Worm (Caenorhabditis elegans) whole organism, young adult: ENCODE data around the gene T28A11.4.

ENCODE experiments used
- B0019.2 ChIP-seq: fragments of 200-800 bp; sonication (Bioruptor generic); conservative IDR thresholded peaks from 2 replicates; pipeline ENCODE4 v1.3.6; 2022; ENCODE audit warnings: missing genetic modification reagents, missing genetic modification characterization, missing compliant biosample characterization
- B0261.1 ChIP-seq: sonication (generic microtip); optimal IDR thresholded peaks from 2 replicates; lab custom pipeline; 2016; ENCODE audit warnings: mild to moderate bottlenecking, missing genetic modification characterization, moderate library complexity, missing compliant biosample characterization
- C06A6.2 ChIP-seq: fragments of 200-800 bp; sonication (Bioruptor generic); conservative IDR thresholded peaks from 2 replicates; pipeline ENCODE4 v1.3.6; 2022; ENCODE audit warnings: missing genetic modification characterization, missing compliant biosample characterization
- C17E4.6 ChIP-seq: fragments of 200-800 bp; sonication (Bioruptor generic); IDR thresholded peaks from 2 replicates; pipeline ENCODE4 v1.3.6; 2022; ENCODE audit warnings: missing genetic modification reagents, missing genetic modification characterization, missing compliant biosample characterization
- F23B12.7 ChIP-seq: sonication (generic microtip); optimal IDR thresholded peaks from 2 replicates; lab custom pipeline; 2017; ENCODE audit warnings: missing genetic modification characterization, mild to moderate bottlenecking, missing compliant biosample characterization, antibody characterized with exemption, moderate library complexity; ENCODE audit not compliant: insufficient read depth
- F57C9.4 ChIP-seq: sonication (generic microtip); optimal IDR thresholded peaks from 2 replicates; lab custom pipeline; 2017; ENCODE audit warnings: mild to moderate bottlenecking, missing genetic modification characterization, missing compliant biosample characterization
- K11D2.4 ChIP-seq: fragments of 200-800 bp; sonication (Bioruptor generic); IDR thresholded peaks from 2 replicates; pipeline ENCODE4 v1.3.6; 2022; ENCODE audit warnings: missing genetic modification reagents, missing genetic modification characterization, missing compliant biosample characterization
- K12H6.12 ChIP-seq: fragments of 200-800 bp; sonication (Bioruptor generic); optimal IDR thresholded peaks from 2 replicates; lab custom pipeline; 2018; ENCODE audit warnings: mild to moderate bottlenecking, missing genetic modification characterization, missing compliant biosample characterization
- Y53G8AR.9 ChIP-seq: fragments of 200-800 bp; sonication (Bioruptor generic); conservative IDR thresholded peaks from 2 replicates; pipeline ENCODE4 v1.3.6; 2022; ENCODE audit warnings: missing genetic modification reagents, missing genetic modification characterization, missing compliant biosample characterization
- Y67H2A.10 ChIP-seq: fragments of 200-800 bp; sonication (Bioruptor generic); conservative IDR thresholded peaks from 2 replicates; pipeline ENCODE4 v1.3.6; 2022; ENCODE audit warnings: missing genetic modification reagents, missing genetic modification characterization, missing compliant biosample characterization
- Y79H2A.3 ChIP-seq: fragments of 200-800 bp; sonication (Bioruptor generic); conservative IDR thresholded peaks from 2 replicates; pipeline ENCODE4 v1.3.6; 2022; ENCODE audit warnings: missing genetic modification reagents, missing genetic modification characterization, missing compliant biosample characterization
- akir-1 ChIP-seq: fragments of 200-800 bp; sonication (Bioruptor generic); optimal IDR thresholded peaks from 2 replicates; lab custom pipeline; 2018; ENCODE audit warnings: mild to moderate bottlenecking, missing genetic modification characterization, moderate library complexity, missing compliant biosample characterization
- ama-1 ChIP-seq, 3 experiments: fragments of 150-350 bp in 1 of 3; sonication (generic microtip) in 2 of 3; optimal IDR thresholded peaks; 2 replicates each; lab custom pipeline; 2014 to 2018; ENCODE audit warnings: missing biosample characterization in 2 of 3, missing genetic modification characterization in 2 of 3, missing genetic modification reagents in 2 of 3
- atf-7 ChIP-seq: sonication (generic microtip); optimal IDR thresholded peaks from 2 replicates; lab custom pipeline; 2017; ENCODE audit warnings: mild to moderate bottlenecking, missing genetic modification characterization, missing compliant biosample characterization
- attf-3 ChIP-seq: fragments of 200-800 bp; sonication (Bioruptor generic); conservative IDR thresholded peaks from 2 replicates; pipeline ENCODE4 v1.3.6; 2022; ENCODE audit warnings: missing genetic modification reagents, missing genetic modification characterization, missing compliant biosample characterization
- attf-5 ChIP-seq: fragments of 200-800 bp; sonication (Bioruptor generic); optimal IDR thresholded peaks from 2 replicates; lab custom pipeline; 2018; ENCODE audit warnings: mild to moderate bottlenecking, missing genetic modification characterization, missing compliant biosample characterization
- bed-2 ChIP-seq: fragments of 200-800 bp; sonication (Bioruptor generic); IDR thresholded peaks from 2 replicates; pipeline ENCODE4 v1.3.6; 2022; ENCODE audit warnings: missing genetic modification reagents, missing genetic modification characterization, missing compliant biosample characterization
- cebp-1 ChIP-seq, 2 experiments: fragments of 200-800 bp in 1 of 2; sonication (Bioruptor generic) in 1 of 2; sonication (generic microtip) in 1 of 2; IDR thresholded peaks in 1 of 2; optimal IDR thresholded peaks in 1 of 2; 2 replicates each; pipeline versions ENCODE4 v1.3.6 to Lab custom; 2017 to 2022; ENCODE audit warnings: missing compliant biosample characterization in 2 of 2, missing genetic modification characterization in 2 of 2, mild to moderate bottlenecking in 1 of 2, missing genetic modification reagents in 1 of 2, moderate library complexity in 1 of 2
- ceh-79 ChIP-seq: sonication (generic microtip); optimal IDR thresholded peaks from 2 replicates; lab custom pipeline; 2017; ENCODE audit warnings: mild to moderate bottlenecking, missing genetic modification characterization, missing compliant biosample characterization
- dox-1 ChIP-seq: fragments of 200-800 bp; sonication (Bioruptor generic); IDR thresholded peaks from 2 replicates; pipeline ENCODE4 v1.3.6; 2022; ENCODE audit warnings: missing genetic modification reagents, missing genetic modification characterization, missing compliant biosample characterization
- dpl-1 ChIP-seq: fragments of 150-350 bp; optimal IDR thresholded peaks from 2 replicates; lab custom pipeline; 2014; ENCODE audit warnings: missing biosample characterization, missing genetic modification reagents, missing genetic modification characterization
- efl-1 ChIP-seq: fragments of 150-350 bp; optimal IDR thresholded peaks from 2 replicates; lab custom pipeline; 2014; ENCODE audit warnings: missing biosample characterization, missing genetic modification reagents, missing genetic modification characterization
- egl-18 ChIP-seq: fragments of 200-800 bp; sonication (Bioruptor generic); IDR thresholded peaks from 2 replicates; pipeline ENCODE4 v1.3.6; 2022; ENCODE audit warnings: missing genetic modification reagents, missing genetic modification characterization, missing compliant biosample characterization
- egrh-3 ChIP-seq: fragments of 200-800 bp; sonication (Bioruptor generic); IDR thresholded peaks from 2 replicates; pipeline ENCODE4 v1.3.6; 2022; ENCODE audit warnings: missing genetic modification reagents, missing genetic modification characterization, missing compliant biosample characterization
- fkh-3 ChIP-seq: sonication (generic microtip); optimal IDR thresholded peaks from 2 replicates; lab custom pipeline; 2016; ENCODE audit warnings: mild to moderate bottlenecking, missing genetic modification characterization, missing compliant biosample characterization
- hmg-1.2 ChIP-seq: fragments of 200-800 bp; sonication (Bioruptor generic); IDR thresholded peaks from 2 replicates; pipeline ENCODE4 v1.3.6; 2022; ENCODE audit warnings: missing genetic modification reagents, missing genetic modification characterization, missing compliant biosample characterization
- hsf-1 ChIP-seq: fragments of 200-800 bp; sonication (Bioruptor generic); IDR thresholded peaks from 2 replicates; pipeline ENCODE4 v1.3.6; 2022; ENCODE audit warnings: missing genetic modification reagents, missing genetic modification characterization, missing compliant biosample characterization
- let-526 ChIP-seq: fragments of 200-800 bp; sonication (Bioruptor generic); IDR thresholded peaks from 2 replicates; pipeline ENCODE4 v1.3.6; 2022; ENCODE audit warnings: missing genetic modification reagents, missing genetic modification characterization, missing compliant biosample characterization
- lin-35 ChIP-seq, 3 experiments: fragments of 150-350 bp in 2 of 3; sonication (generic microtip) in 1 of 3; optimal IDR thresholded peaks; 2 replicates each; lab custom pipeline; 2014 to 2018; ENCODE audit warnings: missing biosample characterization in 3 of 3, missing genetic modification characterization in 3 of 3, missing genetic modification reagents in 3 of 3
- lsl-1 ChIP-seq: fragments of 200-800 bp; sonication (Bioruptor generic); optimal IDR thresholded peaks from 2 replicates; lab custom pipeline; 2018; ENCODE audit warnings: mild to moderate bottlenecking, missing genetic modification characterization, moderate library complexity, missing compliant biosample characterization
- madf-3 ChIP-seq: fragments of 200-800 bp; sonication (Bioruptor generic); IDR thresholded peaks from 2 replicates; pipeline ENCODE4 v1.3.6; 2022; ENCODE audit warnings: missing genetic modification reagents, missing genetic modification characterization, missing compliant biosample characterization
- madf-6 ChIP-seq: fragments of 200-800 bp; sonication (Bioruptor generic); IDR thresholded peaks from 2 replicates; pipeline ENCODE4 v1.3.6; 2022; ENCODE audit warnings: missing genetic modification reagents, missing genetic modification characterization, missing compliant biosample characterization
- mxl-1 ChIP-seq: sonication (generic microtip); optimal IDR thresholded peaks from 2 replicates; lab custom pipeline; 2016; ENCODE audit warnings: missing genetic modification characterization, missing compliant biosample characterization
- nfya-1 ChIP-seq: sonication (generic microtip); optimal IDR thresholded peaks from 2 replicates; lab custom pipeline; 2017; ENCODE audit warnings: antibody characterized with exemption, missing compliant biosample characterization, missing genetic modification characterization, borderline replicate concordance; ENCODE audit not compliant: insufficient read depth
- nfyb-1 ChIP-seq: fragments of 200-800 bp; sonication (Bioruptor generic); IDR thresholded peaks from 2 replicates; pipeline ENCODE4 v1.3.6; 2022; ENCODE audit warnings: missing genetic modification reagents, missing genetic modification characterization, missing compliant biosample characterization
- nhr-80 ChIP-seq: sonication (generic microtip); optimal IDR thresholded peaks from 2 replicates; lab custom pipeline; 2016; ENCODE audit warnings: missing genetic modification characterization, missing compliant biosample characterization
- rcor-1 ChIP-seq: fragments of 200-800 bp; sonication (Bioruptor generic); IDR thresholded peaks from 2 replicates; pipeline ENCODE4 v1.3.6; 2022; ENCODE audit warnings: missing genetic modification reagents, missing genetic modification characterization, missing compliant biosample characterization
- snpc-1.1 ChIP-seq: sonication (generic microtip); optimal IDR thresholded peaks from 2 replicates; lab custom pipeline; 2017; ENCODE audit warnings: missing genetic modification characterization, mild to moderate bottlenecking, missing compliant biosample characterization, antibody characterized with exemption, moderate library complexity, missing genotype, missing genetic modification reagents; ENCODE audit not compliant: insufficient read depth
- snpc-1.3 ChIP-seq: sonication (generic microtip); optimal IDR thresholded peaks from 2 replicates; lab custom pipeline; 2017; ENCODE audit warnings: missing genetic modification characterization, mild to moderate bottlenecking, missing compliant biosample characterization, antibody characterized with exemption, moderate library complexity, missing genotype, missing genetic modification reagents; ENCODE audit not compliant: insufficient read depth
- xnd-1 ChIP-seq: sonication (generic microtip); optimal IDR thresholded peaks from 2 replicates; lab custom pipeline; 2016; ENCODE audit warnings: missing genotype, missing genetic modification reagents, missing genetic modification characterization, missing compliant biosample characterization
- zfh-2 ChIP-seq: fragments of 200-800 bp; sonication (Bioruptor generic); conservative IDR thresholded peaks from 2 replicates; pipeline ENCODE4 v1.3.6; 2022; ENCODE audit warnings: missing genetic modification reagents, missing genetic modification characterization, missing compliant biosample characterization
- ztf-18 ChIP-seq: sonication (generic microtip); optimal IDR thresholded peaks from 2 replicates; lab custom pipeline; 2016; ENCODE audit warnings: missing genotype, mild to moderate bottlenecking, missing genetic modification characterization, missing compliant biosample characterization
- ztf-22 ChIP-seq: fragments of 200-800 bp; sonication (Bioruptor generic); optimal IDR thresholded peaks from 2 replicates; lab custom pipeline; 2018; ENCODE audit warnings: mild to moderate bottlenecking, missing genetic modification characterization, moderate library complexity, missing compliant biosample characterization

The T28A11.4 gene

ce11 chrV:3312067-3312666 lies 38.3 kb downstream of the T28A11.4 start, which contains the start of gene arrd-18:
Gene arrd-18, minus strand, starts transcription at chrV:3312117.
- TF ChIP-seq rcor-1 (GFP tag; lab: Robert Waterston, UW) (peak; percentile 66), nfyb-1 (GFP tag; lab: Robert Waterston, UW) (peak; percentile 72; the same call in 1 of the 2 replicates), attf-5 (GFP tag; lab: Kevin White, UChicago) (peak; percentile 11), lsl-1 (no peak), dox-1 (peak; percentile 86), hmg-1.2 (GFP tag; lab: Robert Waterston, UW) (peak; percentile 74; the same call in 1 of the 2 replicates), B0019.2 (GFP tag; lab: Robert Waterston, UW) (no peak), nhr-80 (peak; percentile 56)
- TF ChIP-seq, all 124 proteins: peak for 6

DNA sequence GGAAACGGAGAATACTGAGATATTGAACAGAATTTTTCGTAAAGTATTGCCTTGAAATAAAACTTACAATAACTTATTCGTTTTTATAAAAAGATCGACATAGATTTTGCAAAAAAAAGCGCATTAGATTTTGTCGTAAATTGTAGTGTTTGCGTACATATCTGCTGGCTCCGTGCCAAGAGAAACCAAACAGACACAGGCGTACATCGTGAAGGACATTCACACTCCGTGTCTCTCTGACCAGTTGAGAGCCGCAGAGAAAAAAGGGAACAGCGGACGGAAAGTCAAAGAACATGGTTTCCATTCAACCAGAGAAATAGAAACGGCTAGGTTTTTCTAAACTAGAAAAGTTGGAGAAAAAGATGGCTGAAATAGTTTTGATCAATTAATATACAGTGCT lies 41.5 kb downstream of the T28A11.4 start, which contains the start of gene arrd-19:
TSS of gene arrd-19 (minus strand) at position 209 of the 400 bp plus-strand sequence.
- TF ChIP-seq F57C9.4, result no peak
- TF ChIP-seq akir-1, result no peak
- no peak for TF ChIP-seq hsf-1 (GFP tag; lab: Robert Waterston, UW)
- TF ChIP-seq egrh-3 (GFP tag; lab: Robert Waterston, UW), result no peak
- no peak; the same call in 1 of the 2 replicates for TF ChIP-seq madf-3
- no peak for TF ChIP-seq lin-35 (GFP tag; optimal IDR thresholded peaks at IDR 0.05; lab: Kevin White, UChicago)
- TF ChIP-seq snpc-1.1, result no peak
- no peak for TF ChIP-seq B0019.2 (GFP tag; lab: Robert Waterston, UW)
- TF ChIP-seq attf-3 (GFP tag; lab: Robert Waterston, UW), result peak; percentile 42
- TF ChIP-seq lsl-1, result no peak
- no peak for TF ChIP-seq F23B12.7 (tag; lab: Kevin White, UChicago)
- TF ChIP-seq mxl-1 (tag; lab: Kevin White, UChicago), result no peak
- TF ChIP-seq Y67H2A.10 (GFP tag; lab: Robert Waterston, UW), result no peak
- no peak for TF ChIP-seq madf-6 (GFP tag; lab: Robert Waterston, UW)
- peak; percentile 57; the same call in 1 of the 2 replicates for TF ChIP-seq let-526 (GFP tag; lab: Robert Waterston, UW)
- TF ChIP-seq B0261.1 (tag; lab: Kevin White, UChicago), result no peak
- TF ChIP-seq xnd-1 (tag; lab: Kevin White, UChicago), result no peak
- peak; percentile 49; the same call in 1 of the 2 replicates for TF ChIP-seq rcor-1 (GFP tag; lab: Robert Waterston, UW)
- no peak for TF ChIP-seq efl-1 (GFP tag; lab: Kevin White, UChicago)
- TF ChIP-seq dpl-1 (GFP tag; lab: Kevin White, UChicago), result no peak
- no peak for TF ChIP-seq atf-7 (tag; lab: Kevin White, UChicago)
- TF ChIP-seq ztf-18 (tag; lab: Kevin White, UChicago), result no peak
- TF ChIP-seq Y53G8AR.9 (GFP tag; lab: Robert Waterston, UW), result peak; percentile 47; the same call in 1 of the 2 replicates
- TF ChIP-seq bed-2, result no peak
- TF ChIP-seq K12H6.12 (tag; lab: Kevin White, UChicago), result peak; percentile 52
- TF ChIP-seq K11D2.4, result no peak
- TF ChIP-seq egl-18, result no peak
- TF ChIP-seq ceh-79, result no peak
- TF ChIP-seq dox-1, result peak; percentile 97
- peak; percentile 47; the same call in 1 of the 2 replicates for TF ChIP-seq cebp-1 (GFP tag; IDR thresholded peaks at IDR 0.05; lab: Robert Waterston, UW)
- no peak for TF ChIP-seq cebp-1 (tag; optimal IDR thresholded peaks at IDR 0.05; lab: Kevin White, UChicago)
- TF ChIP-seq snpc-1.3 (tag; lab: Kevin White, UChicago), result no peak
- no peak for TF ChIP-seq nfya-1 (tag; lab: Kevin White, UChicago)
- no peak for TF ChIP-seq ama-1 (optimal IDR thresholded peaks at IDR 0.05; lab: Kevin White, UChicago)
- TF ChIP-seq ama-1 (GFP tag; optimal IDR thresholded peaks at IDR 0.05; lab: Kevin White, UChicago), result no peak
- peak; percentile 49; the same call in 1 of the 2 replicates for TF ChIP-seq zfh-2
- no peak for TF ChIP-seq ztf-22 (GFP tag; lab: Kevin White, UChicago)
- TF ChIP-seq Y79H2A.3 (GFP tag; lab: Robert Waterston, UW), result no peak
- no peak for TF ChIP-seq fkh-3 (tag; lab: Kevin White, UChicago)
- no peak for TF ChIP-seq C17E4.6 (GFP tag; lab: Robert Waterston, UW)
- TF ChIP-seq C06A6.2 (GFP tag; lab: Robert Waterston, UW), result no peak
- TF ChIP-seq nhr-80, result peak; percentile 73
